Fruit fly (Drosophila melanogaster) whole organism, embryonic: ENCODE results near the gene CG11951.

Experiments used
- Abd-B ChIP-seq: fragments of 200-800 bp; sonication (Bioruptor generic); optimal IDR thresholded peaks from 2 replicates; lab custom pipeline; 2018; ENCODE audit warnings: missing biosample characterization, mild to moderate bottlenecking, missing genetic modification characterization, moderate library complexity
- Antp ChIP-seq: fragments of 200-800 bp; sonication (Bioruptor generic); optimal IDR thresholded peaks from 3 replicates; lab custom pipeline; 2016; ENCODE audit warnings: missing biosample characterization, missing genetic modification characterization
- CG10267 ChIP-seq: fragments of 200-800 bp; sonication (Bioruptor generic); optimal IDR thresholded peaks from 2 replicates; lab custom pipeline; 2018; ENCODE audit warnings: missing biosample characterization, mild to moderate bottlenecking, missing genetic modification characterization, moderate library complexity
- CG10274 ChIP-seq: fragments of 200-800 bp; sonication (Bioruptor generic); optimal IDR thresholded peaks from 3 replicates; lab custom pipeline; 2017; ENCODE audit warnings: missing biosample characterization, mild to moderate bottlenecking, missing genetic modification characterization
- CG14050 ChIP-seq: fragments of 200-800 bp; sonication (Bioruptor generic); IDR thresholded peaks from 3 replicates; pipeline ENCODE4 v1.3.6; 2022; ENCODE audit warnings: missing biosample characterization, missing genetic modification characterization
- CG16779 ChIP-seq: fragments of 200-800 bp; sonication (Bioruptor generic); IDR thresholded peaks from 2 replicates; pipeline ENCODE4 v1.3.6; 2022; ENCODE audit warnings: missing biosample characterization, missing genetic modification characterization
- CG16813 ChIP-seq: fragments of 200-800 bp; sonication (Bioruptor generic); IDR thresholded peaks from 3 replicates; pipeline ENCODE4 v1.3.6; 2022; ENCODE audit warnings: missing biosample characterization, missing genetic modification characterization; ENCODE audit not compliant: partially characterized antibody
- CG17359 ChIP-seq: fragments of 200-800 bp; sonication (Bioruptor generic); optimal IDR thresholded peaks from 3 replicates; lab custom pipeline; 2018; ENCODE audit warnings: missing biosample characterization, mild to moderate bottlenecking, missing genetic modification characterization, moderate library complexity
- CG18262 ChIP-seq: fragments of 200-800 bp; optimal IDR thresholded peaks from 3 replicates; lab custom pipeline; 2019; ENCODE audit warnings: missing biosample characterization, mild to moderate bottlenecking, missing genetic modification characterization, moderate library complexity
- CG18599 ChIP-seq: fragments of 200-800 bp; sonication (Bioruptor generic); optimal IDR thresholded peaks from 3 replicates; lab custom pipeline; 2017; ENCODE audit warnings: missing biosample characterization, missing genetic modification characterization, mild to moderate bottlenecking, moderate library complexity, missing genetic modification reagents
- CG2199 ChIP-seq: fragments of 200-800 bp; sonication (Bioruptor generic); IDR thresholded peaks from 3 replicates; pipeline ENCODE4 v1.3.6; 2022; ENCODE audit warnings: missing biosample characterization, missing genetic modification characterization
- CG2678 ChIP-seq: fragments of 200-800 bp; sonication (Bioruptor generic); optimal IDR thresholded peaks from 3 replicates; lab custom pipeline; 2019; ENCODE audit warnings: missing biosample characterization, mild to moderate bottlenecking, missing genetic modification characterization, moderate library complexity
- CG34376 ChIP-seq: fragments of 200-800 bp; sonication (Bioruptor generic); optimal IDR thresholded peaks from 2 replicates; lab custom pipeline; 2018; ENCODE audit warnings: missing biosample characterization, mild to moderate bottlenecking, missing genetic modification characterization
- CG5180 ChIP-seq: fragments of 200-800 bp; sonication (Bioruptor generic); optimal IDR thresholded peaks from 3 replicates; lab custom pipeline; 2017; ENCODE audit warnings: missing biosample characterization, missing genetic modification characterization, mild to moderate bottlenecking, moderate library complexity, missing genetic modification reagents
- CG6791 ChIP-seq: fragments of 200-800 bp; sonication (Bioruptor generic); IDR thresholded peaks from 3 replicates; pipeline ENCODE4 v1.3.6; 2022; ENCODE audit warnings: missing biosample characterization, missing genetic modification characterization; ENCODE audit not compliant: partially characterized antibody
- CG7556 ChIP-seq: fragments of 200-800 bp; sonication (Bioruptor generic); optimal IDR thresholded peaks from 2 replicates; lab custom pipeline; 2017; ENCODE audit warnings: missing biosample characterization, mild to moderate bottlenecking, missing genetic modification characterization
- CG8388 ChIP-seq: fragments of 200-800 bp; sonication (Bioruptor generic); optimal IDR thresholded peaks from 2 replicates; lab custom pipeline; 2019; ENCODE audit warnings: missing biosample characterization, mild to moderate bottlenecking, missing genetic modification characterization, moderate library complexity
- CHES-1-like ChIP-seq: fragments of 200-800 bp; sonication (Bioruptor generic); optimal IDR thresholded peaks from 2 replicates; lab custom pipeline; 2016; ENCODE audit warnings: missing biosample characterization, missing genetic modification characterization
- Dp ChIP-seq: fragments of 200-800 bp; sonication (Bioruptor generic); optimal IDR thresholded peaks from 2 replicates; lab custom pipeline; 2018; ENCODE audit warnings: missing biosample characterization, mild to moderate bottlenecking, missing genetic modification characterization, moderate library complexity
- E2f2 ChIP-seq: fragments of 200-800 bp; sonication (Bioruptor generic); IDR thresholded peaks from 2 replicates; pipeline ENCODE4 v1.3.6; 2022; ENCODE audit warnings: missing biosample characterization, missing genetic modification characterization
- H2.0 ChIP-seq: fragments of 200-800 bp; sonication (Bioruptor generic); IDR thresholded peaks from 2 replicates; pipeline ENCODE4 v1.3.6; 2022; ENCODE audit warnings: missing biosample characterization, missing genetic modification characterization
- HLH3B ChIP-seq: fragments of 200-800 bp; sonication (Bioruptor generic); IDR thresholded peaks from 2 replicates; pipeline ENCODE4 v1.3.6; 2022; ENCODE audit warnings: missing biosample characterization, missing genetic modification characterization
- HLHmδ ChIP-seq: fragments of 200-800 bp; sonication (Bioruptor generic); optimal IDR thresholded peaks from 2 replicates; lab custom pipeline; 2018; ENCODE audit warnings: missing biosample characterization, mild to moderate bottlenecking, missing genetic modification characterization, moderate library complexity
- Lhr ChIP-seq: fragments of 200-800 bp; sonication (Bioruptor generic); optimal IDR thresholded peaks from 3 replicates; lab custom pipeline; 2017; ENCODE audit warnings: mild to moderate bottlenecking, missing biosample characterization, missing genetic modification reagents, missing genetic modification characterization
- Max ChIP-seq: fragments of 200-800 bp; sonication (Bioruptor generic); optimal IDR thresholded peaks from 2 replicates; lab custom pipeline; 2016; ENCODE audit warnings: missing biosample characterization, mild to moderate bottlenecking, missing genetic modification characterization
- NK7.1 ChIP-seq: fragments of 200-800 bp; sonication (Bioruptor generic); optimal IDR thresholded peaks from 3 replicates; lab custom pipeline; 2016; ENCODE audit warnings: missing biosample characterization, missing genetic modification characterization
- Nf-YC ChIP-seq: fragments of 200-800 bp; optimal IDR thresholded peaks from 3 replicates; lab custom pipeline; 2019; ENCODE audit warnings: missing biosample characterization, mild to moderate bottlenecking, missing genetic modification characterization, moderate library complexity
- Stat92E ChIP-seq, 3 experiments: fragments of >200 bp in 2 of 3; fragments of 200-800 bp in 1 of 3; sonication (Bioruptor generic) in 1 of 3; optimal IDR thresholded peaks; 2 replicates each; lab custom pipeline; 2017 to 2019; ENCODE audit warnings: missing biosample characterization in 3 of 3, missing genetic modification characterization in 3 of 3, mild to moderate bottlenecking in 1 of 3, moderate library complexity in 1 of 3
- Trl ChIP-seq, 3 experiments: fragments of >200 bp in 2 of 3; fragments of 200-800 bp in 1 of 3; sonication (Bioruptor generic) in 1 of 3; optimal IDR thresholded peaks; 2 replicates in 1 of 3; 3 replicates in 2 of 3; lab custom pipeline; 2016 to 2017; ENCODE audit warnings: missing biosample characterization in 1 of 3, missing genetic modification characterization in 1 of 3
- bowl ChIP-seq: fragments of 200-800 bp; sonication (Bioruptor generic); IDR thresholded peaks from 2 replicates; pipeline ENCODE4 v1.3.6; 2022; ENCODE audit warnings: missing biosample characterization, missing genetic modification characterization
- cad ChIP-seq: fragments of >200 bp; optimal IDR thresholded peaks from 2 replicates; lab custom pipeline; 2017; ENCODE audit warnings: missing biosample characterization, missing genetic modification characterization
- cg ChIP-seq: fragments of 200-800 bp; sonication (Bioruptor generic); optimal IDR thresholded peaks from 3 replicates; lab custom pipeline; 2019; ENCODE audit warnings: missing biosample characterization, mild to moderate bottlenecking, missing genetic modification characterization, moderate library complexity
- emc ChIP-seq: fragments of 200-800 bp; sonication (Bioruptor generic); optimal IDR thresholded peaks from 2 replicates; lab custom pipeline; 2016; ENCODE audit warnings: missing biosample characterization, missing genetic modification characterization
- en ChIP-seq: fragments of 200-800 bp; sonication (Bioruptor generic); optimal IDR thresholded peaks from 2 replicates; lab custom pipeline; 2016; ENCODE audit warnings: missing biosample characterization, missing genetic modification characterization
- fd96Cb ChIP-seq: fragments of 200-800 bp; sonication (Bioruptor generic); optimal IDR thresholded peaks from 2 replicates; lab custom pipeline; 2018; ENCODE audit warnings: missing biosample characterization, mild to moderate bottlenecking, missing genetic modification characterization, moderate library complexity
- gcm ChIP-seq: fragments of 200-800 bp; sonication (Bioruptor generic); optimal IDR thresholded peaks from 2 replicates; lab custom pipeline; 2019; ENCODE audit warnings: missing biosample characterization, mild to moderate bottlenecking, missing genetic modification characterization, moderate library complexity
- grau ChIP-seq: fragments of 200-800 bp; optimal IDR thresholded peaks from 3 replicates; lab custom pipeline; 2019; ENCODE audit warnings: missing biosample characterization, mild to moderate bottlenecking, missing genetic modification characterization, moderate library complexity
- gsb-n ChIP-seq: fragments of 200-800 bp; sonication (Bioruptor generic); optimal IDR thresholded peaks from 3 replicates; lab custom pipeline; 2018; ENCODE audit warnings: missing biosample characterization, mild to moderate bottlenecking, missing genetic modification characterization
- kah ChIP-seq: fragments of 200-800 bp; sonication (Bioruptor generic); optimal IDR thresholded peaks from 2 replicates; lab custom pipeline; 2018; ENCODE audit warnings: missing biosample characterization, mild to moderate bottlenecking, missing genetic modification characterization
- ranshi ChIP-seq: fragments of 200-800 bp; sonication (Bioruptor generic); IDR thresholded peaks from 2 replicates; pipeline ENCODE4 v1.3.6; 2022; ENCODE audit warnings: missing biosample characterization, missing genetic modification characterization
- sqz ChIP-seq: fragments of 200-800 bp; sonication (Bioruptor generic); optimal IDR thresholded peaks from 3 replicates; lab custom pipeline; 2018; ENCODE audit warnings: missing biosample characterization, mild to moderate bottlenecking, missing genetic modification characterization
- tna ChIP-seq: fragments of 200-800 bp; sonication (Bioruptor generic); IDR thresholded peaks from 2 replicates; pipeline ENCODE4 v1.3.6; 2022; ENCODE audit warnings: missing biosample characterization, missing genetic modification characterization; ENCODE audit not compliant: partially characterized antibody
- tx ChIP-seq: fragments of 200-800 bp; sonication (Bioruptor generic); optimal IDR thresholded peaks from 2 replicates; lab custom pipeline; 2016; ENCODE audit warnings: missing biosample characterization, missing genetic modification characterization
- unpg ChIP-seq: fragments of 200-800 bp; sonication (Bioruptor generic); optimal IDR thresholded peaks from 3 replicates; lab custom pipeline; 2018; ENCODE audit warnings: missing biosample characterization, mild to moderate bottlenecking, missing genetic modification characterization, moderate library complexity
- vvl ChIP-seq: fragments of 200-800 bp; sonication (Bioruptor generic); IDR thresholded peaks from 2 replicates; pipeline ENCODE4 v1.3.6; 2022; ENCODE audit warnings: missing biosample characterization, missing genetic modification characterization
- wdn ChIP-seq: fragments of 200-800 bp; sonication (Bioruptor generic); IDR thresholded peaks from 2 replicates; pipeline ENCODE4 v1.3.6; 2022; ENCODE audit warnings: missing biosample characterization, missing genetic modification characterization
- zen ChIP-seq: fragments of 200-800 bp; sonication (Bioruptor generic); optimal IDR thresholded peaks from 3 replicates; lab custom pipeline; 2018; ENCODE audit warnings: missing biosample characterization, mild to moderate bottlenecking, missing genetic modification characterization, moderate library complexity
- zfh2 ChIP-seq: fragments of 200-800 bp; sonication (Bioruptor generic); optimal IDR thresholded peaks from 2 replicates; lab custom pipeline; 2016; ENCODE audit warnings: missing biosample characterization, missing genetic modification characterization

The CG11951 gene

dm6 chr3R:29210091-29210490, 28.4 kb downstream of the CG11951 start:
- TF ChIP-seq E2f2 (GFP tag; lab: Robert Waterston, UW) (no peak), Trl (optimal IDR thresholded peaks at IDR 0.05; lab: Kevin White, UChicago) (peak; percentile 18 to 24), Trl (GFP tag; optimal IDR thresholded peaks at IDR 0.05; lab: Kevin White, UChicago) (no peak), CG17359 (tag; lab: Kevin White, UChicago) (no peak), cg (GFP tag; lab: Kevin White, UChicago) (peak; percentile 60)
- TF ChIP-seq, all 482 proteins: peak for 2

dm6 chr3R:29207996-29208395, 30.5 kb downstream of the CG11951 start:
- TF ChIP-seq fd96Cb = peak; percentile 82
- no peak for TF ChIP-seq Antp
- peak; percentile 29; the same call in 1 of the 3 replicates for TF ChIP-seq CG14050 (GFP tag; lab: Robert Waterston, UW)
- TF ChIP-seq Max (GFP tag; lab: Kevin White, UChicago) = peak; percentile 38
- peak; percentile 52 for TF ChIP-seq sqz (GFP tag; lab: Kevin White, UChicago)
- TF ChIP-seq grau = peak; percentile 70
- TF ChIP-seq bowl (GFP tag; lab: Robert Waterston, UW) = 0 out of 2 replicates have a peak, but pooled peaks have one; percentile 28
- TF ChIP-seq Nf-YC = peak; percentile 0
- TF ChIP-seq CG18262 (tag; lab: Kevin White, UChicago) = peak; percentile 78
- TF ChIP-seq CG16779 (GFP tag; lab: Robert Waterston, UW) = no peak
- peak; percentile 79 for TF ChIP-seq CG2678 (tag; lab: Kevin White, UChicago)
- peak; percentile 70 for TF ChIP-seq HLH3B (GFP tag; lab: Robert Waterston, UW)
- TF ChIP-seq NK7.1 = peak; percentile 14
- TF ChIP-seq kah = peak; percentile 42
- peak; percentile 0 for TF ChIP-seq zfh2 (GFP tag; lab: Kevin White, UChicago)
- TF ChIP-seq CHES-1-like (GFP tag; lab: Kevin White, UChicago) = no peak
- TF ChIP-seq gsb-n (tag; lab: Kevin White, UChicago) = peak; percentile 71
- no peak for TF ChIP-seq en (GFP tag; lab: Kevin White, UChicago)
- peak; percentile 82 for TF ChIP-seq vvl
- TF ChIP-seq CG18599 (GFP tag; lab: Kevin White, UChicago) = peak; percentile 50
- no peak for TF ChIP-seq HLHmδ (GFP tag; lab: Kevin White, UChicago)
- peak; percentile 77 for TF ChIP-seq CG8388 (GFP tag; lab: Kevin White, UChicago)
- no peak for TF ChIP-seq CG2199
- TF ChIP-seq Lhr (GFP tag; lab: Kevin White, UChicago) = peak; percentile 17
- no peak for TF ChIP-seq Stat92E (GFP tag; optimal IDR thresholded peaks at IDR 0.05; lab: Kevin White, UChicago)
- TF ChIP-seq Dp (GFP tag; lab: Kevin White, UChicago) = no peak
- TF ChIP-seq CG10267 (tag; lab: Kevin White, UChicago) = peak; percentile 69
- TF ChIP-seq CG16813 (GFP tag; lab: Robert Waterston, UW) = no peak
- TF ChIP-seq CG10274 (GFP tag; lab: Kevin White, UChicago) = peak; percentile 28
- no peak for TF ChIP-seq CG34376
- TF ChIP-seq zen (tag; lab: Kevin White, UChicago) = peak; percentile 31
- peak; percentile 63 for TF ChIP-seq CG7556 (GFP tag; lab: Kevin White, UChicago)
- TF ChIP-seq H2.0 (GFP tag; lab: Robert Waterston, UW) = peak; percentile 69
- TF ChIP-seq gcm (GFP tag; lab: Kevin White, UChicago) = peak; percentile 73
- no peak for TF ChIP-seq emc (GFP tag; lab: Kevin White, UChicago)
- TF ChIP-seq wdn (GFP tag; lab: Robert Waterston, UW) = 0 out of 2 replicates have a peak, but pooled peaks have one; percentile 22
- TF ChIP-seq CG6791 (GFP tag; lab: Robert Waterston, UW) = no peak
- no peak for TF ChIP-seq tx
- TF ChIP-seq CG5180 (GFP tag; lab: Kevin White, UChicago) = peak; percentile 58
- peak; percentile 88 for TF ChIP-seq unpg
- peak; percentile 50 for TF ChIP-seq Abd-B (GFP tag; lab: Kevin White, UChicago)
- TF ChIP-seq ranshi = peak; percentile 43; the same call in 1 of the 2 replicates
- no peak for TF ChIP-seq cad (GFP tag; lab: Kevin White, UChicago)
- no peak for TF ChIP-seq tna (GFP tag; lab: Robert Waterston, UW)
